Fruit fly (Drosophila melanogaster): ENCODE measurements around the gene tsg.

- TF ChIP-seq CG16779 (tag; optimal IDR thresholded peaks at IDR 0.05) (no peak), CG3032 (tag; optimal IDR thresholded peaks at IDR 0.05) (no peak), CG32006 (GFP tag; optimal IDR thresholded peaks at IDR 0.05) (no peak), CG34406 (GFP tag; optimal IDR thresholded peaks at IDR 0.05) (no peak), Sox14 (GFP tag; optimal IDR thresholded peaks at IDR 0.05) (no peak), CG9139 (GFP tag; optimal IDR thresholded peaks at IDR 0.05) (no peak), svp (GFP tag) (no peak), CG6854 (GFP tag; optimal IDR thresholded peaks at IDR 0.05) (no peak), CG10631 (GFP tag; optimal IDR thresholded peaks at IDR 0.05) (no peak), Sox102F (GFP tag; optimal IDR thresholded peaks at IDR 0.05) (no peak), spab (GFP tag; optimal IDR thresholded peaks at IDR 0.05) (no peak), CG3919 (GFP tag; optimal IDR thresholded peaks at IDR 0.05) (no peak), OdsH (GFP tag; optimal IDR thresholded peaks at IDR 0.05) (no peak), Lpt (GFP tag; optimal IDR thresholded peaks at IDR 0.05) (no peak)
Observed at dm6 chrX:11983838-11984237, 4.9 kb downstream of the tsg start.

All from whole organism, prepupa.